Worm (Caenorhabditis elegans): ENCODE data around the gene F32D8.15.

The F32D8.15 gene

ce11 chrV:10887564-10887963, 16.3 kb upstream of the F32D8.15 start (continued):
- TF ChIP-seq egl-27 (tag; optimal IDR thresholded peaks at IDR 0.05) (no peak), nhr-6 (tag; optimal IDR thresholded peaks at IDR 0.05) (no peak), dmd-9 (GFP tag; IDR thresholded peaks at IDR 0.05) (no peak), lir-3 (tag; optimal IDR thresholded peaks at IDR 0.05) (no peak), nhr-102 (tag; optimal IDR thresholded peaks at IDR 0.05) (peak; percentile 66), T20F7.1 (GFP tag; optimal IDR thresholded peaks at IDR 0.05) (peak; percentile 31), ceh-44 (GFP tag; IDR thresholded peaks at IDR 0.05) (no peak), jun-1 (tag; optimal IDR thresholded peaks at IDR 0.05) (no peak), mdt-29 (GFP tag; IDR thresholded peaks at IDR 0.05) (no peak), tra-1 (GFP tag; IDR thresholded peaks at IDR 0.05) (no peak), mdl-1 (tag; optimal IDR thresholded peaks at IDR 0.05) (no peak), lin-39 (tag; optimal IDR thresholded peaks at IDR 0.05) (no peak), ZK546.5 (tag; optimal IDR thresholded peaks at IDR 0.05) (no peak), R02D3.7 (tag; optimal IDR thresholded peaks at IDR 0.05) (no peak), pha-4 (GFP tag; IDR thresholded peaks at IDR 0.05) (no peak), pha-4 (tag; optimal IDR thresholded peaks at IDR 0.05) (no peak), nhr-237 (tag; optimal IDR thresholded peaks at IDR 0.05) (no peak), hlh-30 (tag; optimal IDR thresholded peaks at IDR 0.05; ENCODE audit: insufficient read depth) (no peak), ztf-7 (tag; optimal IDR thresholded peaks at IDR 0.05) (no peak), hif-1 (tag; optimal IDR thresholded peaks at IDR 0.05) (peak in 1 of 2 experiments; percentile 14), nhr-11 (tag; optimal IDR thresholded peaks at IDR 0.05) (no peak), tag-97 (GFP tag; IDR thresholded peaks at IDR 0.05) (no peak), hlh-11 (tag; optimal IDR thresholded peaks at IDR 0.05) (no peak), skn-1 (tag; optimal IDR thresholded peaks at IDR 0.05) (no peak), ZK337.2 (GFP tag; IDR thresholded peaks at IDR 0.05) (no peak), lin-29 (GFP tag; IDR thresholded peaks at IDR 0.05) (0 out of 2 replicates have a peak, but pooled peaks have one; percentile 11), dmd-6 (GFP tag; IDR thresholded peaks at IDR 0.05) (no peak), saeg-2 (GFP tag; IDR thresholded peaks at IDR 0.05) (no peak), unc-130 (GFP tag; optimal IDR thresholded peaks at IDR 0.05) (no peak), mep-1 (tag; optimal IDR thresholded peaks at IDR 0.05) (no peak), nhr-111 (GFP tag; optimal IDR thresholded peaks at IDR 0.05) (no peak), aly-2 (tag; optimal IDR thresholded peaks at IDR 0.05) (no peak), mxl-3 (GFP tag; optimal IDR thresholded peaks at IDR 0.05) (no peak), F26F4.8 (GFP tag; conservative IDR thresholded peaks at IDR 0.05) (no peak), madf-5 (GFP tag; IDR thresholded peaks at IDR 0.05) (peak in 1 of 2 experiments; percentile 68; a peak in 1 of 4 replicates), Y48G9A.11 (GFP tag; IDR thresholded peaks at IDR 0.05) (no peak), Y5F2A.4 (GFP tag; optimal IDR thresholded peaks at IDR 0.05) (no peak), php-3 (GFP tag; IDR thresholded peaks at IDR 0.05) (no peak), nhr-48 (tag; optimal IDR thresholded peaks at IDR 0.05) (no peak), daf-8 (GFP tag; IDR thresholded peaks at IDR 0.05) (no peak), F49E8.2 (tag; optimal IDR thresholded peaks at IDR 0.05; ENCODE audit: borderline replicate concordance) (no peak), lsy-2 (tag; optimal IDR thresholded peaks at IDR 0.05) (peak in 1 of 2 experiments; percentile 18), F10B5.3 (tag; optimal IDR thresholded peaks at IDR 0.05) (no peak), snpc-1.2 (GFP tag; IDR thresholded peaks at IDR 0.05) (no peak; the same call in 1 of the 2 replicates), T26A8.4 (GFP tag; IDR thresholded peaks at IDR 0.05) (peak; percentile 79), snpc-4 (tag; optimal IDR thresholded peaks at IDR 0.05) (no peak), spr-1 (tag; optimal IDR thresholded peaks at IDR 0.05) (no peak), mxl-2 (GFP tag; conservative IDR thresholded peaks at IDR 0.05) (no peak), hmg-1.1 (GFP tag; IDR thresholded peaks at IDR 0.05) (no peak), zag-1 (tag; optimal IDR thresholded peaks at IDR 0.05) (no peak), daf-12 (tag; optimal IDR thresholded peaks at IDR 0.05) (no peak), daf-16 (GFP tag; optimal IDR thresholded peaks at IDR 0.05) (no peak), daf-16 (tag; optimal IDR thresholded peaks at IDR 0.05) (peak; percentile 27)
